Worm (Caenorhabditis elegans): ENCODE data around the gene C48B4.3.
A peak's percentile ranks its signal among the peaks of the same experiment; 100 is the strongest.

Gene C48B4.3

ce11 chrIII:9631117-9631655, 49.0 kb upstream of the C48B4.3 start, which contains the start of gene ubc-7 (continued):
- TF ChIP-seq vab-15 (tag; optimal IDR thresholded peaks at IDR 0.05): no peak
- TF ChIP-seq pag-3 (tag; optimal IDR thresholded peaks at IDR 0.05; ENCODE audit: borderline replicate concordance, insufficient read depth): no peak
- TF ChIP-seq ceh-82 (tag; optimal IDR thresholded peaks at IDR 0.05): peak; percentile 53 to 89 (median 79)
- TF ChIP-seq isw-1 (GFP tag; IDR thresholded peaks at IDR 0.05): peak; percentile 82
- TF ChIP-seq unc-30 (tag; optimal IDR thresholded peaks at IDR 0.05): no peak
- TF ChIP-seq ztf-11 (tag; optimal IDR thresholded peaks at IDR 0.05): no peak
- TF ChIP-seq unc-62 (GFP tag; optimal IDR thresholded peaks at IDR 0.05): no peak
- TF ChIP-seq nhr-237 (tag; optimal IDR thresholded peaks at IDR 0.05): peak; percentile 55
- peak; percentile 57 for TF ChIP-seq ceh-88 (GFP tag; IDR thresholded peaks at IDR 0.05)
- TF ChIP-seq hpl-2 (GFP tag; optimal IDR thresholded peaks at IDR 0.05): no peak
- no peak for TF ChIP-seq ces-1 (GFP tag; optimal IDR thresholded peaks at IDR 0.05)
- TF ChIP-seq mab-9 (GFP tag; IDR thresholded peaks at IDR 0.05): no peak
- peak; percentile 93 for TF ChIP-seq skn-1 (tag; optimal IDR thresholded peaks at IDR 0.05)
- peak; percentile 63 for TF ChIP-seq fos-1 (tag; optimal IDR thresholded peaks at IDR 0.05)
- TF ChIP-seq egl-27 (tag; optimal IDR thresholded peaks at IDR 0.05): no peak
- peak; percentile 25 for TF ChIP-seq fkh-10 (GFP tag; optimal IDR thresholded peaks at IDR 0.05)
- peak; percentile 64 for TF ChIP-seq C04F5.9 (tag; optimal IDR thresholded peaks at IDR 0.05)
- TF ChIP-seq sox-4 (tag; optimal IDR thresholded peaks at IDR 0.05): peak; percentile 51
- TF ChIP-seq mef-2 (tag; optimal IDR thresholded peaks at IDR 0.05): no peak
- TF ChIP-seq hlh-17 (GFP tag; optimal IDR thresholded peaks at IDR 0.05; ENCODE audit: borderline replicate concordance): no peak
- no peak for TF ChIP-seq nhr-76 (tag; optimal IDR thresholded peaks at IDR 0.05)
- TF ChIP-seq lin-14 (GFP tag; optimal IDR thresholded peaks at IDR 0.05): peak; percentile 76
- peak; percentile 74 for TF ChIP-seq unc-86 (tag; optimal IDR thresholded peaks at IDR 0.05)
- TF ChIP-seq alr-1 (tag; optimal IDR thresholded peaks at IDR 0.05; ENCODE audit: borderline replicate concordance): no peak
- TF ChIP-seq efl-1 (optimal IDR thresholded peaks at IDR 0.05): peak; percentile 91 to 99
- peak; percentile 100 for TF ChIP-seq efl-1 (GFP tag; optimal IDR thresholded peaks at IDR 0.05 in 1 of 2)
- peak; percentile 91 to 94 for TF ChIP-seq lsy-2 (tag; optimal IDR thresholded peaks at IDR 0.05)
- no peak for TF ChIP-seq ceh-8 (GFP tag; optimal IDR thresholded peaks at IDR 0.05)
- TF ChIP-seq nhr-77 (tag; optimal IDR thresholded peaks at IDR 0.05): peak; percentile 79
- peak; percentile 85 for TF ChIP-seq C16A3.4 (tag; optimal IDR thresholded peaks at IDR 0.05)
- peak; percentile 67 for TF ChIP-seq irx-1 (tag; optimal IDR thresholded peaks at IDR 0.05)
- TF ChIP-seq nhr-12 (tag; optimal IDR thresholded peaks at IDR 0.05): peak; percentile 2
- TF ChIP-seq dsc-1 (tag; optimal IDR thresholded peaks at IDR 0.05): peak; percentile 67
- TF ChIP-seq nhr-85 (tag): peak; percentile 86
- TF ChIP-seq mdl-1 (tag; optimal IDR thresholded peaks at IDR 0.05): peak in 1 of 2 experiments; percentile 93

- TF ChIP-seq ets-5 (GFP tag; IDR thresholded peaks at IDR 0.05): no peak
- TF ChIP-seq isw-1 (GFP tag; IDR thresholded peaks at IDR 0.05): no peak
- TF ChIP-seq pax-3 (tag; optimal IDR thresholded peaks at IDR 0.05): peak; percentile 30
- TF ChIP-seq lin-13 (GFP tag; optimal IDR thresholded peaks at IDR 0.05): peak; percentile 56
- no peak for TF ChIP-seq sox-4 (tag; optimal IDR thresholded peaks at IDR 0.05)
- TF ChIP-seq ztf-4 (tag; optimal IDR thresholded peaks at IDR 0.05): peak; percentile 46
- TF ChIP-seq irx-1 (tag; optimal IDR thresholded peaks at IDR 0.05): no peak
- TF ChIP-seq lir-3 (tag; optimal IDR thresholded peaks at IDR 0.05; ENCODE audit: poor library complexity): peak; percentile 37
- peak; percentile 27 for TF ChIP-seq egl-13 (tag; optimal IDR thresholded peaks at IDR 0.05)
- TF ChIP-seq dpl-1 (GFP tag; optimal IDR thresholded peaks at IDR 0.05): peak; percentile 64 to 72 (median 72)
- peak; percentile 68 for TF ChIP-seq rnt-1 (tag; optimal IDR thresholded peaks at IDR 0.05)
- peak; percentile 40 for TF ChIP-seq unc-86 (tag; optimal IDR thresholded peaks at IDR 0.05)
- peak; percentile 62 to 66 for TF ChIP-seq lsy-2 (tag; optimal IDR thresholded peaks at IDR 0.05)
- TF ChIP-seq unc-130 (tag; optimal IDR thresholded peaks at IDR 0.05): peak; percentile 70
- TF ChIP-seq snu-23 (GFP tag; optimal IDR thresholded peaks at IDR 0.05): peak; percentile 71
- peak; percentile 70 for TF ChIP-seq mep-1 (tag; optimal IDR thresholded peaks at IDR 0.05)
- no peak for TF ChIP-seq nhr-84 (tag; optimal IDR thresholded peaks at IDR 0.05)
- peak; percentile 39 for TF ChIP-seq snpc-4 (tag; optimal IDR thresholded peaks at IDR 0.05)
- TF ChIP-seq nhr-77 (tag; optimal IDR thresholded peaks at IDR 0.05): no peak
- peak; percentile 48 to 70 for TF ChIP-seq efl-1 (optimal IDR thresholded peaks at IDR 0.05)
- TF ChIP-seq efl-1 (GFP tag; optimal IDR thresholded peaks at IDR 0.05 in 1 of 2): peak; percentile 63 to 98
- peak; percentile 51 for TF ChIP-seq xbp-1 (tag; optimal IDR thresholded peaks at IDR 0.05)
- peak; percentile 28 for TF ChIP-seq F16B12.6 (tag; optimal IDR thresholded peaks at IDR 0.05)
- no peak for TF ChIP-seq fkh-4 (tag; optimal IDR thresholded peaks at IDR 0.05; ENCODE audit: borderline replicate concordance)
- TF ChIP-seq tbx-2 (tag; optimal IDR thresholded peaks at IDR 0.05): peak; percentile 55
Measured at ce11 chrIII:9629855-9630254, 47.7 kb upstream of the C48B4.3 start, which contains the start of gene rpac-19. Gene rpac-19 (minus strand): TSS chrIII:9629885.

All from whole organism, L1 larva.